Fruit fly (Drosophila melanogaster) whole organism, wandering third instar larva: ENCODE data around the gene Alg10.

Source experiments
- Abd-B ChIP-seq: fragments of >200 bp; optimal IDR thresholded peaks from 2 replicates; lab custom pipeline; 2017; ENCODE audit warnings: missing biosample characterization, missing genetic modification characterization
- CG9705 ChIP-seq: fragments of 200-800 bp; sonication (Bioruptor generic); optimal IDR thresholded peaks from 2 replicates; lab custom pipeline; 2018; ENCODE audit warnings: missing biosample characterization, mild to moderate bottlenecking, missing genetic modification characterization
- Dif ChIP-seq: fragments of 200-275, 200-300 bp; sonication (Bioruptor generic); optimal IDR thresholded peaks from 2 replicates; lab custom pipeline; 2018; ENCODE audit warnings: missing biosample characterization, missing genetic modification characterization; ENCODE audit not compliant: partially characterized antibody
- GATAd ChIP-seq: sonication (Bioruptor generic); optimal IDR thresholded peaks from 2 replicates; lab custom pipeline; 2016; ENCODE audit warnings: missing biosample characterization, missing genetic modification characterization
- HLH106 ChIP-seq: fragments of 200-800 bp; optimal IDR thresholded peaks from 3 replicates; lab custom pipeline; 2019; ENCODE audit warnings: missing biosample characterization, mild to moderate bottlenecking, missing genetic modification characterization, moderate library complexity
- Hnf4 ChIP-seq: fragments of 200-800 bp; sonication (Bioruptor generic); optimal IDR thresholded peaks from 2 replicates; lab custom pipeline; 2016; ENCODE audit warnings: missing biosample characterization, mild to moderate bottlenecking, missing genetic modification characterization
- br ChIP-seq: fragments of 200-800 bp; sonication (Bioruptor generic); optimal IDR thresholded peaks from 2 replicates; lab custom pipeline; 2016; ENCODE audit warnings: missing biosample characterization, missing genetic modification characterization
- dl ChIP-seq, 2 experiments: fragments of 175-275, 200-275 bp in 1 of 2; fragments of 200-275 bp in 1 of 2; sonication (Bioruptor generic); optimal IDR thresholded peaks; lab custom pipeline; 2018; ENCODE audit warnings: mild to moderate bottlenecking in 2 of 2, missing biosample characterization in 2 of 2, missing genetic modification characterization in 2 of 2, moderate library complexity in 2 of 2; ENCODE audit not compliant: partially characterized antibody in 2 of 2, insufficient read depth in 1 of 2
- dsf ChIP-seq: sonication (Bioruptor generic); optimal IDR thresholded peaks from 2 replicates; lab custom pipeline; 2016; ENCODE audit warnings: missing biosample characterization, missing genetic modification characterization, borderline replicate concordance
- h ChIP-seq: fragments of 200-800 bp; sonication (Bioruptor generic); optimal IDR thresholded peaks from 3 replicates; lab custom pipeline; 2016; ENCODE audit warnings: missing biosample characterization, mild to moderate bottlenecking, missing genetic modification characterization
- psq ChIP-seq: fragments of 200-800 bp; sonication (Bioruptor generic); optimal IDR thresholded peaks from 3 replicates; lab custom pipeline; 2017; ENCODE audit warnings: missing biosample characterization, mild to moderate bottlenecking, missing genetic modification characterization, moderate library complexity
- sage ChIP-seq: fragments of 200-800 bp; sonication (Bioruptor generic); optimal IDR thresholded peaks from 2 replicates; lab custom pipeline; 2016; ENCODE audit warnings: missing biosample characterization, mild to moderate bottlenecking, missing genetic modification characterization

dm6 chr3L:11130535-11130934, 34.2 kb upstream of the Alg10 start, which contains the start of gene nol:
- TF ChIP-seq Dif (GFP tag; lab: Kevin White, UChicago) = no peak
- TF ChIP-seq psq (GFP tag; lab: Kevin White, UChicago) = no peak
- TF ChIP-seq dsf = no peak
- no peak for TF ChIP-seq Hnf4 (GFP tag; lab: Kevin White, UChicago)
- TF ChIP-seq GATAd = no peak
- no peak for TF ChIP-seq sage
- no peak for TF ChIP-seq CG9705 (GFP tag; lab: Kevin White, UChicago)
- TF ChIP-seq Abd-B = no peak
- TF ChIP-seq br (GFP tag; lab: Kevin White, UChicago) = no peak
- no peak for TF ChIP-seq h (GFP tag; lab: Kevin White, UChicago)
- no peak for TF ChIP-seq dl (GFP tag; optimal IDR thresholded peaks at IDR 0.05; lab: Kevin White, UChicago; ENCODE audit: insufficient read depth in 1 of 2, partially characterized antibody in 2 of 2)
- no peak for TF ChIP-seq HLH106 (tag; lab: Kevin White, UChicago)
